Worm (Caenorhabditis elegans) whole organism, young adult: ENCODE measurements around the gene bub-3.
A peak's percentile ranks its signal among the peaks of the same experiment; 100 is the strongest.

ENCODE experiments used
- B0019.2 ChIP-seq: fragments of 200-800 bp; sonication (Bioruptor generic); conservative IDR thresholded peaks from 2 replicates; pipeline ENCODE4 v1.3.6; 2022; ENCODE audit warnings: missing genetic modification reagents, missing genetic modification characterization, missing compliant biosample characterization
- B0261.1 ChIP-seq: sonication (generic microtip); optimal IDR thresholded peaks from 2 replicates; lab custom pipeline; 2016; ENCODE audit warnings: mild to moderate bottlenecking, missing genetic modification characterization, moderate library complexity, missing compliant biosample characterization
- B0336.3 ChIP-seq: fragments of 200-800 bp; sonication (Bioruptor generic); IDR thresholded peaks from 2 replicates; pipeline ENCODE4 v1.3.6; 2022; ENCODE audit warnings: missing genetic modification characterization, missing compliant biosample characterization
- D2030.7 ChIP-seq: fragments of 200-800 bp; sonication (Bioruptor generic); IDR thresholded peaks from 2 replicates; pipeline ENCODE4 v1.3.6; 2022; ENCODE audit warnings: missing genetic modification reagents, missing genetic modification characterization, missing compliant biosample characterization
- F10E7.11 ChIP-seq: sonication (generic microtip); optimal IDR thresholded peaks from 2 replicates; lab custom pipeline; 2017; ENCODE audit warnings: mild to moderate bottlenecking, missing genetic modification characterization, moderate library complexity, missing compliant biosample characterization
- F49E8.2 ChIP-seq: sonication (generic microtip); optimal IDR thresholded peaks from 3 replicates; lab custom pipeline; 2017; ENCODE audit warnings: missing genetic modification characterization, mild to moderate bottlenecking, missing compliant biosample characterization, antibody characterized with exemption, moderate library complexity; ENCODE audit not compliant: insufficient read depth
- K11D2.4 ChIP-seq: fragments of 200-800 bp; sonication (Bioruptor generic); IDR thresholded peaks from 2 replicates; pipeline ENCODE4 v1.3.6; 2022; ENCODE audit warnings: missing genetic modification reagents, missing genetic modification characterization, missing compliant biosample characterization
- Y53G8AR.9 ChIP-seq: fragments of 200-800 bp; sonication (Bioruptor generic); conservative IDR thresholded peaks from 2 replicates; pipeline ENCODE4 v1.3.6; 2022; ENCODE audit warnings: missing genetic modification reagents, missing genetic modification characterization, missing compliant biosample characterization
- Y95B8A.8 ChIP-seq: fragments of 200-800 bp; sonication (Bioruptor generic); IDR thresholded peaks from 2 replicates; pipeline ENCODE4 v1.3.6; 2022; ENCODE audit warnings: missing genetic modification reagents, missing genetic modification characterization, missing compliant biosample characterization
- akir-1 ChIP-seq: fragments of 200-800 bp; sonication (Bioruptor generic); optimal IDR thresholded peaks from 2 replicates; lab custom pipeline; 2018; ENCODE audit warnings: mild to moderate bottlenecking, missing genetic modification characterization, moderate library complexity, missing compliant biosample characterization
- aptf-2 ChIP-seq: fragments of 200-800 bp; sonication (Bioruptor generic); conservative IDR thresholded peaks from 2 replicates; pipeline ENCODE4 v1.3.6; 2022; ENCODE audit warnings: missing genetic modification reagents, missing genetic modification characterization, missing compliant biosample characterization
- ccch-3 ChIP-seq: fragments of 200-800 bp; sonication (Bioruptor generic); optimal IDR thresholded peaks from 2 replicates; lab custom pipeline; 2018; ENCODE audit warnings: mild to moderate bottlenecking, missing genetic modification characterization, missing compliant biosample characterization
- ceh-40 ChIP-seq: fragments of 200-800 bp; sonication (Bioruptor generic); IDR thresholded peaks from 2 replicates; pipeline ENCODE4 v1.3.6; 2022; ENCODE audit warnings: missing genetic modification characterization, missing compliant biosample characterization
- ceh-91 ChIP-seq: fragments of 200-800 bp; sonication (Bioruptor generic); IDR thresholded peaks from 2 replicates; pipeline ENCODE4 v1.3.6; 2022; ENCODE audit warnings: missing genetic modification reagents, missing genetic modification characterization, missing compliant biosample characterization
- die-1 ChIP-seq: sonication (generic microtip); optimal IDR thresholded peaks from 2 replicates; lab custom pipeline; 2016; ENCODE audit warnings: missing genotype, mild to moderate bottlenecking, missing genetic modification characterization, missing compliant biosample characterization
- dox-1 ChIP-seq: fragments of 200-800 bp; sonication (Bioruptor generic); IDR thresholded peaks from 2 replicates; pipeline ENCODE4 v1.3.6; 2022; ENCODE audit warnings: missing genetic modification reagents, missing genetic modification characterization, missing compliant biosample characterization
- dpl-1 ChIP-seq: fragments of 150-350 bp; optimal IDR thresholded peaks from 2 replicates; lab custom pipeline; 2014; ENCODE audit warnings: missing biosample characterization, missing genetic modification reagents, missing genetic modification characterization
- efl-1 ChIP-seq: fragments of 150-350 bp; optimal IDR thresholded peaks from 2 replicates; lab custom pipeline; 2014; ENCODE audit warnings: missing biosample characterization, missing genetic modification reagents, missing genetic modification characterization
- egrh-3 ChIP-seq: fragments of 200-800 bp; sonication (Bioruptor generic); IDR thresholded peaks from 2 replicates; pipeline ENCODE4 v1.3.6; 2022; ENCODE audit warnings: missing genetic modification reagents, missing genetic modification characterization, missing compliant biosample characterization
- ekl-4 ChIP-seq: fragments of 200-800 bp; sonication (Bioruptor generic); IDR thresholded peaks from 2 replicates; pipeline ENCODE4 v1.3.6; 2022; ENCODE audit warnings: missing genetic modification reagents, missing genetic modification characterization, missing compliant biosample characterization
- gei-17 ChIP-seq: fragments of 200-800 bp; sonication (Bioruptor generic); optimal IDR thresholded peaks from 2 replicates; lab custom pipeline; 2018; ENCODE audit warnings: mild to moderate bottlenecking, missing genetic modification characterization, missing compliant biosample characterization
- hmg-1.2 ChIP-seq: fragments of 200-800 bp; sonication (Bioruptor generic); IDR thresholded peaks from 2 replicates; pipeline ENCODE4 v1.3.6; 2022; ENCODE audit warnings: missing genetic modification reagents, missing genetic modification characterization, missing compliant biosample characterization
- hmg-20 ChIP-seq: fragments of 200-800 bp; sonication (Bioruptor generic); IDR thresholded peaks from 2 replicates; pipeline ENCODE4 v1.3.6; 2022; ENCODE audit warnings: missing genetic modification reagents, missing genetic modification characterization, missing compliant biosample characterization
- lin-54 ChIP-seq: fragments of 200-800 bp; sonication (Bioruptor generic); optimal IDR thresholded peaks from 2 replicates; lab custom pipeline; 2018; ENCODE audit warnings: mild to moderate bottlenecking, missing genetic modification characterization, missing compliant biosample characterization
- madf-3 ChIP-seq: fragments of 200-800 bp; sonication (Bioruptor generic); IDR thresholded peaks from 2 replicates; pipeline ENCODE4 v1.3.6; 2022; ENCODE audit warnings: missing genetic modification reagents, missing genetic modification characterization, missing compliant biosample characterization
- madf-6 ChIP-seq: fragments of 200-800 bp; sonication (Bioruptor generic); IDR thresholded peaks from 2 replicates; pipeline ENCODE4 v1.3.6; 2022; ENCODE audit warnings: missing genetic modification reagents, missing genetic modification characterization, missing compliant biosample characterization
- madf-8 ChIP-seq: fragments of 200-800 bp; sonication (Bioruptor generic); conservative IDR thresholded peaks from 2 replicates; pipeline ENCODE4 v1.3.6; 2022; ENCODE audit warnings: missing genetic modification reagents, missing genetic modification characterization, missing compliant biosample characterization
- nfya-2 ChIP-seq: fragments of 200-800 bp; sonication (Bioruptor generic); IDR thresholded peaks from 2 replicates; pipeline ENCODE4 v1.3.6; 2022; ENCODE audit warnings: missing genetic modification reagents, missing genetic modification characterization, missing compliant biosample characterization
- nfyb-1 ChIP-seq: fragments of 200-800 bp; sonication (Bioruptor generic); IDR thresholded peaks from 2 replicates; pipeline ENCODE4 v1.3.6; 2022; ENCODE audit warnings: missing genetic modification reagents, missing genetic modification characterization, missing compliant biosample characterization
- nhr-179 ChIP-seq: sonication (generic microtip); optimal IDR thresholded peaks from 2 replicates; lab custom pipeline; 2016; ENCODE audit warnings: mild to moderate bottlenecking, missing genetic modification characterization, missing compliant biosample characterization
- rcor-1 ChIP-seq: fragments of 200-800 bp; sonication (Bioruptor generic); IDR thresholded peaks from 2 replicates; pipeline ENCODE4 v1.3.6; 2022; ENCODE audit warnings: missing genetic modification reagents, missing genetic modification characterization, missing compliant biosample characterization
- repo-1 ChIP-seq: sonication (generic microtip); optimal IDR thresholded peaks from 2 replicates; lab custom pipeline; 2017; ENCODE audit warnings: mild to moderate bottlenecking, missing genetic modification characterization, missing compliant biosample characterization
- rpc-1 ChIP-seq, 2 experiments: fragments of 150-350 bp in 1 of 2; sonication (generic microtip) in 1 of 2; optimal IDR thresholded peaks; 2 replicates each; lab custom pipeline; 2014 to 2018; ENCODE audit warnings: missing biosample characterization in 1 of 2, missing genetic modification characterization in 1 of 2, missing genetic modification reagents in 1 of 2, missing genotype in 1 of 2
- sdz-38 ChIP-seq: sonication (generic microtip); optimal IDR thresholded peaks from 2 replicates; lab custom pipeline; 2016; ENCODE audit warnings: missing genotype, missing genetic modification characterization, missing compliant biosample characterization
- snpc-4 ChIP-seq, 5 experiments: fragments of 150-350 bp in 1 of 5; sonication (generic microtip) in 4 of 5; optimal IDR thresholded peaks; 2 replicates each; lab custom pipeline; 2014 to 2018; ENCODE audit warnings: missing genetic modification characterization in 5 of 5, missing biosample characterization in 3 of 5, antibody characterized with exemption in 2 of 5, mild to moderate bottlenecking in 2 of 5, missing compliant biosample characterization in 2 of 5, missing genotype in 2 of 5, moderate library complexity in 2 of 5, missing genetic modification reagents in 1 of 5
- somi-1 ChIP-seq: fragments of 200-800 bp; sonication (Bioruptor generic); optimal IDR thresholded peaks from 2 replicates; lab custom pipeline; 2018; ENCODE audit warnings: mild to moderate bottlenecking, missing genetic modification characterization, missing compliant biosample characterization
- sptf-2 ChIP-seq: fragments of 200-800 bp; sonication (Bioruptor generic); optimal IDR thresholded peaks from 2 replicates; lab custom pipeline; 2018; ENCODE audit warnings: mild to moderate bottlenecking, missing genetic modification characterization, missing compliant biosample characterization
- unc-130 ChIP-seq: sonication (generic microtip); optimal IDR thresholded peaks from 2 replicates; lab custom pipeline; 2016; ENCODE audit warnings: missing genetic modification reagents, missing genetic modification characterization, missing compliant biosample characterization
- xnd-1 ChIP-seq: sonication (generic microtip); optimal IDR thresholded peaks from 2 replicates; lab custom pipeline; 2016; ENCODE audit warnings: missing genotype, missing genetic modification reagents, missing genetic modification characterization, missing compliant biosample characterization
- ztf-25 ChIP-seq: fragments of 200-800 bp; sonication (Bioruptor generic); IDR thresholded peaks from 2 replicates; pipeline ENCODE4 v1.3.6; 2022; ENCODE audit warnings: missing genetic modification reagents, missing genetic modification characterization, missing compliant biosample characterization

The bub-3 gene

DNA sequence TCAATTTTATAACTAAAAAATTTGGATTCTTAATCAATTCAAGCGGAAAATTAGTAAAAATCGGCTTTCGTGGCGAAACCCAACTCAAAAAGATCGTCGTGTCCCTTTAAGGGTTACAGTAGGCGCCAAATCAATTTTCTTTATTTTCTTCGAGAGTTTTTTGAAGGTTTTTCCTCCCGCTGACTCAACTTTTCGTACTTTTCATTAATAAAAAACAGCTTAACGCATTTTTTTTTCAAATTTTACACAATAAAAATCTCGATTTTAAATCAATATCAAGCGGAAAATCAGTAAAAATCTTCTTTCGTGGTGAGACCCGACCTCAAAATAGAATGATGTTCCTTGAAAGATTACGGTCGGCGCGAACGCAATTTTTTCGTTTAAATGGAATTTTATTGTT lies 6.3 kb downstream of the bub-3 start (continued):
- TF ChIP-seq lin-54 (GFP tag; lab: Kevin White, UChicago): peak; percentile 64
- TF ChIP-seq efl-1: peak; percentile 79
- TF ChIP-seq madf-8: peak; percentile 79
- peak; percentile 92 for TF ChIP-seq madf-6 (GFP tag; lab: Robert Waterston, UW)
- no peak for TF ChIP-seq repo-1 (tag; lab: Kevin White, UChicago)
- no peak for TF ChIP-seq Y53G8AR.9 (GFP tag; lab: Robert Waterston, UW)
- 0 out of 2 replicates have a peak, but pooled peaks have one; percentile 22 for TF ChIP-seq B0336.3 (GFP tag; lab: Robert Waterston, UW)
- no peak for TF ChIP-seq somi-1 (GFP tag; lab: Kevin White, UChicago)
- peak; percentile 40 for TF ChIP-seq unc-130 (GFP tag; lab: Kevin White, UChicago)
- no peak for TF ChIP-seq hmg-20 (GFP tag; lab: Robert Waterston, UW)
- TF ChIP-seq snpc-4 (GFP tag; optimal IDR thresholded peaks at IDR 0.05; lab: Kevin White, UChicago): no peak
- TF ChIP-seq snpc-4 (tag; optimal IDR thresholded peaks at IDR 0.05; lab: Kevin White, UChicago): peak in 1 of 4 experiments; percentile 41
- no peak for TF ChIP-seq ccch-3 (GFP tag; lab: Kevin White, UChicago)
- TF ChIP-seq hmg-1.2 (GFP tag; lab: Robert Waterston, UW): 0 out of 2 replicates have a peak, but pooled peaks have one; percentile 14
- no peak for TF ChIP-seq ztf-25 (GFP tag; lab: Robert Waterston, UW)
- TF ChIP-seq D2030.7 (GFP tag; lab: Robert Waterston, UW): peak; percentile 66; the same call in 1 of the 2 replicates
- no peak for TF ChIP-seq die-1 (tag; lab: Kevin White, UChicago)
- TF ChIP-seq F10E7.11 (tag; lab: Kevin White, UChicago): no peak
- TF ChIP-seq ceh-91 (GFP tag; lab: Robert Waterston, UW): peak; percentile 55
- peak; percentile 57 for TF ChIP-seq dox-1 (GFP tag; lab: Robert Waterston, UW)
- peak; percentile 95 for TF ChIP-seq xnd-1 (tag; lab: Kevin White, UChicago)
- TF ChIP-seq, all 124 proteins: peak for 18

DNA sequence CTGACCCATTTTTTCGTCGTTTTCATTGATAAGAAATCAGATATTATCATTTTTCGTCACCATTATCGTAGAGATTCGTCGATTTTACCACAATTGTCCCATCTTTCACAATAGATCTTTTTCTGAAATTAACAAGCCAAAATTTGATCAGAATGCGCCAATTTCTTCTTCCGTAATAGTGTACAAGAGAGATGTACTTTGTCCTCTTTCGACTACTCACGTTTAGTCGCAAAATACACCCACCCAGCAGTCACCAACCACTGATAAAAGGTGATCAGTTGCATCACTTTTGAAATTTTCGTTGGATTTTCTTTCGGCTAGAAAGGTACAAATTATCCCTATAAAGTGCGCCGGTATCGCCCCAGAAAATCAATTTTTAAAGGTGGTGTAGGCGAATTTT lies 6.7 kb downstream of the bub-3 start:
- TF ChIP-seq rcor-1 (no peak), B0261.1 (no peak), ekl-4 (no peak), xnd-1 (tag; lab: Kevin White, UChicago) (no peak), sptf-2 (GFP tag; lab: Kevin White, UChicago) (no peak), aptf-2 (GFP tag; lab: Robert Waterston, UW) (no peak), ceh-40 (no peak), sdz-38 (no peak), egrh-3 (GFP tag; lab: Robert Waterston, UW) (no peak), nfyb-1 (GFP tag; lab: Robert Waterston, UW) (no peak), nfya-2 (no peak), B0019.2 (GFP tag; lab: Robert Waterston, UW) (no peak), K11D2.4 (GFP tag; lab: Robert Waterston, UW) (no peak), rpc-1 (optimal IDR thresholded peaks at IDR 0.05; lab: Kevin White, UChicago) (no peak), rpc-1 (tag; optimal IDR thresholded peaks at IDR 0.05; lab: Kevin White, UChicago) (no peak), gei-17 (GFP tag; lab: Kevin White, UChicago) (no peak), nhr-179 (tag; lab: Kevin White, UChicago) (no peak), dpl-1 (GFP tag; lab: Kevin White, UChicago) (no peak)

DNA sequence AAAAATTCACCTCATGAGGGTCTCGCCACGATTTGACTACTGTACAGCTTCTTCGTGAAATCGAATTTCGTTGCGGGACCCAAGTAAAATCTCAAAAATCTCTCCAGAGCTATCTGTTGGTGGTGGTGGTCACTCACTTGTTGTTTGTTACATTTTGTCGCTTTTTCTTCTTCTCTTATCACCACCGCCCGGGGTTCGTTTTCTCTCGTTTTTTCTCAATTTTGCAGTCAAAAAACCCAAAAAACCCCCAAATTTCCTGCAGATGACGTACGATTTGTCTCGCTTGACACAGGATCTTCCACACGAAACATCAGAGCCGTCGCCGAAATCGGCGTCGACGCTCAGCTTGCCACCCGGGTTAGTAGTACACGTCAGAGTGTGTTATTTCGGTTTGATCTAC lies 10.2 kb downstream of the bub-3 start, which contains the start of gene R06B9.5:
R06B9.5 (plus strand) TSS at position 232 of the 400 bp plus-strand sequence.
- TF ChIP-seq Y95B8A.8 (GFP tag; lab: Robert Waterston, UW) (no peak), F49E8.2 (no peak), efl-1 (peak; percentile 3), madf-3 (GFP tag; lab: Robert Waterston, UW) (no peak), hmg-1.2 (GFP tag; lab: Robert Waterston, UW) (no peak), akir-1 (GFP tag; lab: Kevin White, UChicago) (no peak)
